Fruit fly (Drosophila melanogaster) whole organism, pupa: ENCODE measurements around the gene CG17819.

ENCODE experiments used
- CG10348 ChIP-seq: fragments of 200-800 bp; sonication (Bioruptor generic); IDR thresholded peaks from 2 replicates; pipeline ENCODE4 v1.3.6; 2022; ENCODE audit warnings: missing biosample characterization, missing genetic modification characterization
- CG12605 ChIP-seq: fragments of 200-800 bp; sonication (Bioruptor generic); IDR thresholded peaks from 2 replicates; pipeline ENCODE4 v1.3.6; 2022; ENCODE audit warnings: missing biosample characterization, missing genetic modification characterization
- CG13204 ChIP-seq: fragments of 200-800 bp; sonication (Bioruptor generic); optimal IDR thresholded peaks from 2 replicates; lab custom pipeline; 2018; ENCODE audit warnings: missing biosample characterization, mild to moderate bottlenecking, missing genetic modification characterization, moderate library complexity
- CG14655 ChIP-seq: fragments of 200-800 bp; sonication (Bioruptor generic); optimal IDR thresholded peaks from 3 replicates; lab custom pipeline; 2017; ENCODE audit warnings: mild to moderate bottlenecking, missing biosample characterization, missing genetic modification reagents, missing genetic modification characterization
- CG15710 ChIP-seq: fragments of 200-800 bp; sonication (Bioruptor generic); optimal IDR thresholded peaks from 2 replicates; lab custom pipeline; 2018; ENCODE audit warnings: missing biosample characterization, mild to moderate bottlenecking, missing genetic modification characterization, moderate library complexity
- CG17806 ChIP-seq: fragments of 200-800 bp; sonication (Bioruptor generic); optimal IDR thresholded peaks from 2 replicates; lab custom pipeline; 2018; ENCODE audit warnings: missing biosample characterization, mild to moderate bottlenecking, missing genetic modification characterization, moderate library complexity
- CG32121 ChIP-seq: fragments of 200-800 bp; sonication (Bioruptor generic); IDR thresholded peaks from 2 replicates; pipeline ENCODE4 v1.3.6; 2022; ENCODE audit warnings: missing biosample characterization, missing genetic modification characterization
- CG34367 ChIP-seq: fragments of 200-800 bp; sonication (Bioruptor generic); optimal IDR thresholded peaks from 2 replicates; lab custom pipeline; 2018; ENCODE audit warnings: missing biosample characterization, mild to moderate bottlenecking, missing genetic modification characterization
- CG4496 ChIP-seq: fragments of 200-800 bp; sonication (Bioruptor generic); IDR thresholded peaks from 3 replicates; pipeline ENCODE4 v1.3.6; 2022; ENCODE audit warnings: missing biosample characterization, missing genetic modification characterization
- CG8159 ChIP-seq: fragments of 200-800 bp; sonication (Bioruptor generic); optimal IDR thresholded peaks from 3 replicates; lab custom pipeline; 2018; ENCODE audit warnings: missing biosample characterization, mild to moderate bottlenecking, missing genetic modification characterization, moderate library complexity
- CG8301 ChIP-seq: fragments of 200-800 bp; sonication (Bioruptor generic); optimal IDR thresholded peaks from 2 replicates; lab custom pipeline; 2018; ENCODE audit warnings: missing biosample characterization, mild to moderate bottlenecking, missing genetic modification characterization
- CG9948 ChIP-seq: fragments of 200-800 bp; sonication (Bioruptor generic); optimal IDR thresholded peaks from 2 replicates; lab custom pipeline; 2018; ENCODE audit warnings: missing biosample characterization, mild to moderate bottlenecking, missing genetic modification characterization, moderate library complexity
- D1 ChIP-seq: fragments of 200-800 bp; sonication (Bioruptor generic); optimal IDR thresholded peaks from 2 replicates; lab custom pipeline; 2018; ENCODE audit warnings: missing biosample characterization, mild to moderate bottlenecking, missing genetic modification characterization, moderate library complexity
- EcR ChIP-seq: fragments of 200-800 bp; sonication (Bioruptor generic); optimal IDR thresholded peaks from 3 replicates; lab custom pipeline; 2019; ENCODE audit warnings: missing biosample characterization, missing genetic modification characterization, mild to moderate bottlenecking, moderate library complexity, missing genetic modification reagents
- Ets98B ChIP-seq: fragments of 200-800 bp; sonication (Bioruptor generic); IDR thresholded peaks from 2 replicates; pipeline ENCODE4 v1.3.6; 2022; ENCODE audit warnings: missing biosample characterization, missing genetic modification characterization
- Pif1A ChIP-seq: fragments of 200-800 bp; sonication (Bioruptor generic); optimal IDR thresholded peaks from 3 replicates; lab custom pipeline; 2016; ENCODE audit warnings: missing biosample characterization, missing genetic modification characterization
- Pif1B ChIP-seq: fragments of 200-800 bp; sonication (Bioruptor generic); optimal IDR thresholded peaks from 3 replicates; lab custom pipeline; 2016; ENCODE audit warnings: missing biosample characterization, missing genetic modification characterization
- Snoo ChIP-seq: fragments of 200-800 bp; sonication (Bioruptor generic); optimal IDR thresholded peaks from 3 replicates; lab custom pipeline; 2017; ENCODE audit warnings: missing biosample characterization, mild to moderate bottlenecking, missing genetic modification characterization, inconsistent platforms
- fd96Ca ChIP-seq: fragments of 200-800 bp; sonication (Bioruptor generic); IDR thresholded peaks from 3 replicates; pipeline ENCODE4 v1.3.6; 2022; ENCODE audit warnings: missing biosample characterization, missing genetic modification characterization
- gl ChIP-seq: fragments of 200-800 bp; sonication (Bioruptor generic); optimal IDR thresholded peaks from 2 replicates; lab custom pipeline; 2018; ENCODE audit warnings: missing biosample characterization, mild to moderate bottlenecking, missing genetic modification characterization
- rn ChIP-seq: fragments of 200-800 bp; sonication (Bioruptor generic); IDR thresholded peaks from 2 replicates; pipeline ENCODE4 v1.3.6; 2022; ENCODE audit warnings: missing biosample characterization, missing genetic modification characterization

CG17819 gene

dm6 chr3R:21897565-21897964, 12.2 kb upstream of the CG17819 start:
- TF ChIP-seq CG8159 (tag; lab: Kevin White, UChicago) (peak; percentile 95), CG17806 (peak; percentile 97), rn (GFP tag; lab: Robert Waterston, UW) (peak; percentile 88), CG34367 (tag; lab: Kevin White, UChicago) (peak; percentile 95), fd96Ca (GFP tag; lab: Robert Waterston, UW) (peak; percentile 97), D1 (tag; lab: Kevin White, UChicago) (peak; percentile 89), EcR (peak; percentile 47), Pif1B (GFP tag; lab: Kevin White, UChicago) (peak; percentile 96), Snoo (peak; percentile 83), CG15710 (tag; lab: Kevin White, UChicago) (peak; percentile 96), gl (tag; lab: Kevin White, UChicago) (peak; percentile 94), CG10348 (GFP tag; lab: Robert Waterston, UW) (peak; percentile 73), CG32121 (GFP tag; lab: Robert Waterston, UW) (peak; percentile 88), CG8301 (tag; lab: Kevin White, UChicago) (peak; percentile 96), CG9948 (tag; lab: Kevin White, UChicago) (peak; percentile 96), CG12605 (peak; percentile 96), Pif1A (GFP tag; lab: Kevin White, UChicago) (peak; percentile 97), CG14655 (peak; percentile 97), CG13204 (GFP tag; lab: Kevin White, UChicago) (peak; percentile 94), Ets98B (GFP tag; lab: Robert Waterston, UW) (peak; percentile 97), CG4496 (GFP tag; lab: Robert Waterston, UW) (peak; percentile 98)

- TF ChIP-seq CG9948 (tag; lab: Kevin White, UChicago) (peak; percentile 27), CG8159 (tag; lab: Kevin White, UChicago) (peak; percentile 56), CG12605 (peak; percentile 70), CG13204 (GFP tag; lab: Kevin White, UChicago) (no peak), fd96Ca (GFP tag; lab: Robert Waterston, UW) (0 out of 3 replicates have a peak, but pooled peaks have one; percentile 9), CG34367 (tag; lab: Kevin White, UChicago) (peak; percentile 16), CG4496 (GFP tag; lab: Robert Waterston, UW) (peak; percentile 41; the same call in 1 of the 3 replicates), CG32121 (GFP tag; lab: Robert Waterston, UW) (no peak), CG8301 (tag; lab: Kevin White, UChicago) (peak; percentile 22), CG17806 (peak; percentile 43), rn (GFP tag; lab: Robert Waterston, UW) (no peak), gl (tag; lab: Kevin White, UChicago) (peak; percentile 59), Ets98B (GFP tag; lab: Robert Waterston, UW) (0 out of 2 replicates have a peak, but pooled peaks have one; percentile 13), CG14655 (peak; percentile 72), CG15710 (tag; lab: Kevin White, UChicago) (peak; percentile 6), Pif1A (GFP tag; lab: Kevin White, UChicago) (no peak), EcR (peak; percentile 85), CG10348 (GFP tag; lab: Robert Waterston, UW) (no peak), Snoo (peak; percentile 3)
These were observed 10.9 kb upstream of the CG17819 start for dm6 chr3R:21895961-21896875.

dm6 chr3R:21893929-21894328, 8.6 kb upstream of the CG17819 start:
- TF ChIP-seq CG8301 (tag; lab: Kevin White, UChicago), result peak; percentile 92
- TF ChIP-seq Ets98B (GFP tag; lab: Robert Waterston, UW), result peak; percentile 85
- TF ChIP-seq CG32121 (GFP tag; lab: Robert Waterston, UW), result peak; percentile 86
- TF ChIP-seq CG14655, result peak; percentile 93
- peak; percentile 78 for TF ChIP-seq CG34367 (tag; lab: Kevin White, UChicago)
- peak; percentile 80 for TF ChIP-seq D1 (tag; lab: Kevin White, UChicago)
- TF ChIP-seq CG12605, result peak; percentile 84
- peak; percentile 72 for TF ChIP-seq Pif1B (GFP tag; lab: Kevin White, UChicago)
- TF ChIP-seq EcR, result peak; percentile 42
- peak; percentile 85 for TF ChIP-seq CG17806
- TF ChIP-seq Pif1A (GFP tag; lab: Kevin White, UChicago), result peak; percentile 81
- peak; percentile 85 for TF ChIP-seq CG8159 (tag; lab: Kevin White, UChicago)
- TF ChIP-seq rn (GFP tag; lab: Robert Waterston, UW), result peak; percentile 78
- peak; percentile 80 for TF ChIP-seq CG15710 (tag; lab: Kevin White, UChicago)
- peak; percentile 68; the same call in 2 of the 3 replicates for TF ChIP-seq fd96Ca (GFP tag; lab: Robert Waterston, UW)
- TF ChIP-seq gl (tag; lab: Kevin White, UChicago), result peak; percentile 62
- TF ChIP-seq CG9948 (tag; lab: Kevin White, UChicago), result peak; percentile 87
- TF ChIP-seq CG13204 (GFP tag; lab: Kevin White, UChicago), result peak; percentile 59
- TF ChIP-seq Snoo, result peak; percentile 32
- peak; percentile 90 for TF ChIP-seq CG4496 (GFP tag; lab: Robert Waterston, UW)
- 0 out of 2 replicates have a peak, but pooled peaks have one; percentile 29 for TF ChIP-seq CG10348 (GFP tag; lab: Robert Waterston, UW)

dm6 chr3R:21892450-21892849, 7.1 kb upstream of the CG17819 start:
- TF ChIP-seq CG8159 (tag; lab: Kevin White, UChicago) (no peak), CG17806 (no peak), Pif1A (GFP tag; lab: Kevin White, UChicago) (no peak), CG12605 (no peak), CG9948 (tag; lab: Kevin White, UChicago) (no peak), gl (tag; lab: Kevin White, UChicago) (peak; percentile 8), CG4496 (GFP tag; lab: Robert Waterston, UW) (peak; percentile 40; the same call in 1 of the 3 replicates), CG13204 (GFP tag; lab: Kevin White, UChicago) (peak; percentile 51), Ets98B (GFP tag; lab: Robert Waterston, UW) (no peak), CG14655 (no peak), CG32121 (GFP tag; lab: Robert Waterston, UW) (no peak), CG34367 (tag; lab: Kevin White, UChicago) (no peak), rn (GFP tag; lab: Robert Waterston, UW) (no peak), CG15710 (tag; lab: Kevin White, UChicago) (peak; percentile 2), CG10348 (GFP tag; lab: Robert Waterston, UW) (no peak), Pif1B (GFP tag; lab: Kevin White, UChicago) (peak; percentile 11), CG8301 (tag; lab: Kevin White, UChicago) (no peak), D1 (tag; lab: Kevin White, UChicago) (no peak), Snoo (no peak), EcR (no peak), fd96Ca (GFP tag; lab: Robert Waterston, UW) (no peak)
